Worm (Caenorhabditis elegans): ENCODE results near the gene F53G2.12.

Gene F53G2.12

DNA sequence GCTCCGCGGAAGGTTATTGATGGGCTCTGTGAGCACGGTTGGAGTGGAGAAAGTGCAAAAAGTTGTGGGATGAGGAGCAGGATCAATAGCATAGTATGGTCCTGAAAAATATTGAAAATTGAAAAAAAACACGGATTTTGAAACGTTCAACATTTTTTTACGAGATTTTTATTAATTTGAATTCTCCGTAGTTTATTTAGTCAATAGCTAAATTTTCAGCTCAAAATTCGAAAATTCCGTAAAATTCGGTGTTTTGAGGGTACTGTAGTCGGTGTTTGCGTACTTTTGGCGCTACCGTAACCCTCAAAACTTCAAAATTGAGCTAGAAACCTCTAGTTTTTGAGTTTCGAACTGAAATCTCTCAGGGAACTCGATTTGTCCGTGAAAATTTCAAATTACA is 20.0 kb downstream of the F53G2.12 start, which contains the start of gene pqn-42:
pqn-42 (minus strand) TSS at position 101 of the 400 bp plus-strand sequence.
- no peak for TF ChIP-seq him-1 (tag; optimal IDR thresholded peaks at IDR 0.05)
- no peak for TF ChIP-seq W03F9.2 (tag; optimal IDR thresholded peaks at IDR 0.05)
- no peak for TF ChIP-seq dao-5 (tag; optimal IDR thresholded peaks at IDR 0.05)

ce11 chrII:2456973-2457372 is 21.9 kb downstream of the F53G2.12 start:
- TF ChIP-seq him-1 (tag; optimal IDR thresholded peaks at IDR 0.05) (no peak), dao-5 (tag; optimal IDR thresholded peaks at IDR 0.05) (no peak), W03F9.2 (tag; optimal IDR thresholded peaks at IDR 0.05) (no peak)

DNA sequence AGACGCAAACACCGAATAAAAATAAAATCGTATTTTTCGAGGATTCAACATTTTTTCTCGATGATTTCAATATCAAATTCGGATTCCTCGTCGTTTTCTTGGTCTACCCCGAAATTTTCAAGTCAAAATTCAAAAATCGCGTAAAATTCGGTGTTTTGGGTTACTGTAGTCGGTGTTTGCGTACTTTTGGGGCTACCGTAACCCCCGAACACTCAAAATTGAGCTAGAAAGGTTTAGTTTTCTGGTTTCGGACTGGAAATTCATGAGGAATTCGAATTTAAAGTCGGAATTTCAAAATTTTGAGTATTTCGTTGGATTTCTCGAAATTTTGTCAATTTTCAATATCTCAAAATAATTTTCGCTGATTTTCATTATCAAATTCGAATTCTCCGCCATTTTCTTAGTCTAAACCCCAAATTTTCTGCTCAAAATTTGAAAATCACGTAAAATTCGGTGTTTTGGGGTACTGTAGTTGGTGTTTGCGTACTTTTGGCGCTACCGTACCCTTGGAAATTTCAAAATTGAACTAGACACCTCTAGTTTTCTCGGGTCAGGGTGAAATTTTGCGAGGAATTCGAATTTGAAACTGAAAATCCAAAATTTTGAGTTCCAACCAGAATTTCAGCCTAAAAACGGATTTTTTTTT is 22.8 kb downstream of the F53G2.12 start:
- TF ChIP-seq W03F9.2 (tag; optimal IDR thresholded peaks at IDR 0.05) (no peak), dao-5 (tag; optimal IDR thresholded peaks at IDR 0.05) (no peak), him-1 (tag; optimal IDR thresholded peaks at IDR 0.05) (no peak)

DNA sequence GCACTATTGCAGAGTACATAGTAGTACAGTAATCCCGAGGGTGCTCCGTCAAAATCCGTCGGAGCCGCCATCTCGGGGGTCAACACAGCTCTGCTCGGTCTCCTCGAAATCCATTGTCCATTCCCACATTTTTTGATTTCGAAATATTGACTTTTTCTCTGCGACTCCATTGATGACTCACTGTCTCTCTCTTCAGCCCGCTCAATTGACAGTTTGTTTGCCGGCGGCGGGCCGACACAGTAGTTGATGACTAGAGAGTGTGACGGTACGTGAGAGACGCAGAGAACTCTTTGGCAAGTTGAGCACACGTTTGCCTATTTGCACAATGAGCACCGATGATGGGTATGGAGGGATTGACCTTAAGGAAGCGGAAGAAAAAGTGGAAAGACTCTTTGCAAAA is 24.1 kb downstream of the F53G2.12 start:
- TF ChIP-seq dao-5 (tag; optimal IDR thresholded peaks at IDR 0.05) (no peak), him-1 (tag; optimal IDR thresholded peaks at IDR 0.05) (no peak), W03F9.2 (tag; optimal IDR thresholded peaks at IDR 0.05) (no peak)

- TF ChIP-seq him-1 (tag; optimal IDR thresholded peaks at IDR 0.05) (no peak), dao-5 (tag; optimal IDR thresholded peaks at IDR 0.05) (no peak), W03F9.2 (tag; optimal IDR thresholded peaks at IDR 0.05) (no peak)
These were observed 26.4 kb downstream of the F53G2.12 start for ce11 chrII:2452492-2452891.

ce11 chrII:2450990-2451389 is 27.9 kb downstream of the F53G2.12 start:
- TF ChIP-seq dao-5 (tag; optimal IDR thresholded peaks at IDR 0.05) = no peak
- peak; percentile 31 for TF ChIP-seq him-1 (tag; optimal IDR thresholded peaks at IDR 0.05)
- TF ChIP-seq W03F9.2 (tag; optimal IDR thresholded peaks at IDR 0.05) = peak; percentile 6

ce11 chrII:2446727-2447126 is 32.2 kb downstream of the F53G2.12 start:
- no peak for TF ChIP-seq him-1 (tag; optimal IDR thresholded peaks at IDR 0.05)
- TF ChIP-seq W03F9.2 (tag; optimal IDR thresholded peaks at IDR 0.05) = no peak
- TF ChIP-seq dao-5 (tag; optimal IDR thresholded peaks at IDR 0.05) = no peak

DNA sequence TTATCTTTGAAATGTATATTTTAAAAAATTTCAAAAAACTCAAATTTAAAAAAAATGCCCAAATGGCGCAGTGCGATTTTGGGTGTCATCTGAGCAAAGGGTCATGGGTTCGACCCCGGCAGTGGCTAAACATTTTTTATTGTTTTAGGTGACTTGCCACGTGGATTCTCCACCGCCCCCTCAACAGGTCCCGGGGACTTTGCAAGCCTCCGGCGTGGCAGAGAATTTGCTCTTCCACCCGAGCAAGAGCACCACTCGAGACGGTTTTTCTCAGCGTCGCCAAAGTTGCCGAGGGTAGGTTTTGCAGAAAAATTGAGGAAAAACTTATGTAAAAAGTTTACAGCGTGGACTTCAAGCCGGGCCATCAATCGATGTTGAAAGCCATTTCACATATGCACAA is 33.7 kb downstream of the F53G2.12 start:
- TF ChIP-seq dao-5 (tag; optimal IDR thresholded peaks at IDR 0.05) (no peak), him-1 (tag; optimal IDR thresholded peaks at IDR 0.05) (no peak), W03F9.2 (tag; optimal IDR thresholded peaks at IDR 0.05) (no peak)

DNA sequence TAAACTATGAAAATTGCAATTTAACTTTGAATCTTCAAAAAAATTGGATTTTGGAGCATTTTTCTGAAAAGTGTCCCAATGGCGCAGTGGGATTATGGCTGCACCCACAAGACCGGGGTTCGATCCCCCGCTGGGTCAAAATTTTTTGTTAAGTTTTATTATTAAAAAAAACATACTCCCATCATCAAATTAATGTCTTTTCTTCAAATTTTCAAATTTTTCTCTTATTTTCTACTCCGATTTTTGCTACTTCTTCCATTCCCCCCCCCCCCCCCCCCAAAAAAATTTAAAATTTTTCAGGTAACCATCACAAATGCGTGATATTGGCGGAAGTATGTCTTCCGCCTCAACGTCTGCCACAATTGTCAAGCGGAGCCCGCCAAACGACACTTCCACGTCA is 35.9 kb downstream of the F53G2.12 start, which contains the start of gene vab-19:
vab-19 (plus strand) TSS at position 301 of the 400 bp plus-strand sequence.
- TF ChIP-seq him-1 (tag; optimal IDR thresholded peaks at IDR 0.05) = no peak
- TF ChIP-seq W03F9.2 (tag; optimal IDR thresholded peaks at IDR 0.05) = no peak
- TF ChIP-seq dao-5 (tag; optimal IDR thresholded peaks at IDR 0.05) = no peak

- TF ChIP-seq him-1 (tag; optimal IDR thresholded peaks at IDR 0.05) (no peak), W03F9.2 (tag; optimal IDR thresholded peaks at IDR 0.05) (no peak), dao-5 (tag; optimal IDR thresholded peaks at IDR 0.05) (no peak)
These were observed 36.6 kb downstream of the F53G2.12 start for ce11 chrII:2442243-2442642.

DNA sequence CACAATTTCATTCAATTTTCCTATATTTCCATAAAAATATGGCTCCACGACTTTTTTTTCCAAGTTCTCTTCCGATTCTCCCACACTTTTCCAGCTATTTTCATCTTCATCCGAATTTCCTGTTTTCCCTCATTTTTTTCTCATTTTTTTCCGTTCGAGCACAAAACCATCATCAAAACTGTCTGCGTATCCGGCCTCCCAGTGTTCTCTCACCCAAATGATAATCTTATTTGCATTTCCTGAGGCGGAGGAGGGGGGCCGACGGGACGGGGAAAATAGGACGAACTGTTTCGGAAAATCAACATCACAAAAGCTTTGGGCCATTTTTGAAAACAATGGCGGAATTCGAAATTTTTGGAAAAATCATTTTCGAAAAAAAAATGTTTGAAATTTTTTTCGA is 38.6 kb downstream of the F53G2.12 start:
- TF ChIP-seq W03F9.2 (tag; optimal IDR thresholded peaks at IDR 0.05) (no peak), dao-5 (tag; optimal IDR thresholded peaks at IDR 0.05) (no peak), him-1 (tag; optimal IDR thresholded peaks at IDR 0.05) (no peak)

DNA sequence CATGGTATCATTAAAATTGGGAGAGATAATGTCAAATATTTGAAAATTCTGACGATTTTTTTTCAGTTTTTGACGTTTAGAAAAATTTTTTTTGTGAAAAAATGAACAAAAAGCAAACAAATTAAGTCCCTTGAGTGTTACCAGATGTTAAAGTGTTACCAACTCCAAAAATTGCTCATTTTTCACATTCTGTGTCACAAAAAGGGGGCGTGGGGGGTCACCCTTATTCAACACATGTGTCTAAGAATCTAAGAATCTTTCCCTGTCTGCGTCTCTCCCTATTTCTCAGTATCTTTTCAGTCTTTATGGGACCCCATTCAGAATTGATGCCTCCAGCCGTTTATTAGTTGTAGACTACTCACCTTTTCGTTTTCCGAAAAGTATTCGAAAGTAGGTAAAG is 39.9 kb downstream of the F53G2.12 start:
- TF ChIP-seq him-1 (tag; optimal IDR thresholded peaks at IDR 0.05) (no peak), W03F9.2 (tag; optimal IDR thresholded peaks at IDR 0.05) (no peak), dao-5 (tag; optimal IDR thresholded peaks at IDR 0.05) (no peak)

- no peak for TF ChIP-seq W03F9.2 (tag; optimal IDR thresholded peaks at IDR 0.05)
- no peak for TF ChIP-seq him-1 (tag; optimal IDR thresholded peaks at IDR 0.05)
- TF ChIP-seq dao-5 (tag; optimal IDR thresholded peaks at IDR 0.05) = no peak
These were observed 40.7 kb downstream of the F53G2.12 start for ce11 chrII:2438180-2438579.

ce11 chrII:2436757-2437156 is 42.1 kb downstream of the F53G2.12 start:
- TF ChIP-seq him-1 (tag; optimal IDR thresholded peaks at IDR 0.05) (no peak), dao-5 (tag; optimal IDR thresholded peaks at IDR 0.05) (no peak), W03F9.2 (tag; optimal IDR thresholded peaks at IDR 0.05) (no peak)

DNA sequence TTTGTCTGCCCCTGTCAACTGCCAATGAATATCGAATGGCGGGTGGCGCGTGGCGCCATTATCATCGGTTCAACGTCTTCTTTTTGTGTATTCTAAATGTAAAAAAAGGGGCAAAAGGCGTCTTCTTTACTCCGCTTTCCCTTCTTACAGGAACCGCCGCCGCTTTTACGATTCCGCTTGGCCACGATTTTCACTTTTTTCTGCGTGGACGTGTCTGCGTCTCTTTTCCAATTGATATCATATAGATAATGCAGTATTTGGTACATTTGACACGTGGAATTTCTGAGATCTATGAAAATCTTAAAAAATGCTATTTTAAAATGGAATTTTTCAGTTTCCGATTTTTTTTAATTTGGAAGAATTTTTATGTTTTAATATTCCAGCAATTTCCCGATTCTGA is 43.3 kb downstream of the F53G2.12 start:
- TF ChIP-seq dao-5 (tag; optimal IDR thresholded peaks at IDR 0.05) (no peak), him-1 (tag; optimal IDR thresholded peaks at IDR 0.05) (no peak), W03F9.2 (tag; optimal IDR thresholded peaks at IDR 0.05) (no peak)
